Worm (Caenorhabditis elegans) whole organism, L4 larva: ENCODE results near the gene Y116F11A.6.

Experiments used
- D1046.2 ChIP-seq: fragments of 200-800 bp; sonication (Bioruptor generic); IDR thresholded peaks from 2 replicates; pipeline ENCODE4 v1.3.6; 2022; ENCODE audit warnings: missing genetic modification characterization, missing compliant biosample characterization
- ZK546.5 ChIP-seq, 2 experiments: sonication (generic microtip); optimal IDR thresholded peaks; 2 replicates each; lab custom pipeline; 2017; ENCODE audit warnings: missing biosample characterization in 2 of 2, missing genetic modification characterization in 2 of 2
- ceh-44 ChIP-seq: fragments of 200-800 bp; sonication (Bioruptor generic); IDR thresholded peaks from 2 replicates; pipeline ENCODE4 v1.3.6; 2022; ENCODE audit warnings: missing genetic modification reagents, missing genetic modification characterization, missing compliant biosample characterization
- dmd-9 ChIP-seq: fragments of 200-800 bp; sonication (Bioruptor generic); IDR thresholded peaks from 2 replicates; pipeline ENCODE4 v1.3.6; 2022; ENCODE audit warnings: missing genetic modification reagents, missing genetic modification characterization, missing compliant biosample characterization
- fos-1 ChIP-seq: fragments of 150-350 bp; optimal IDR thresholded peaks from 2 replicates; lab custom pipeline; 2014; ENCODE audit warnings: missing biosample characterization, missing genetic modification characterization
- lin-39 ChIP-seq: fragments of 150-350 bp; optimal IDR thresholded peaks from 2 replicates; lab custom pipeline; 2014; ENCODE audit warnings: missing biosample characterization, missing genetic modification reagents, missing genetic modification characterization
- mdl-1 ChIP-seq, 2 experiments: fragments of 150-350 bp in 1 of 2; sonication (generic microtip) in 1 of 2; optimal IDR thresholded peaks; 2 replicates each; lab custom pipeline; 2014 to 2017; ENCODE audit warnings: missing biosample characterization in 2 of 2, missing genetic modification characterization in 2 of 2
- mxl-3 ChIP-seq: fragments of 200-800 bp; sonication (Bioruptor generic); optimal IDR thresholded peaks from 2 replicates; lab custom pipeline; 2018; ENCODE audit warnings: mild to moderate bottlenecking, missing genetic modification characterization, missing compliant biosample characterization
- pha-4 ChIP-seq, 2 experiments: fragments of 150-350 bp in 1 of 2; fragments of 200-800 bp in 1 of 2; sonication (Bioruptor generic) in 1 of 2; IDR thresholded peaks in 1 of 2; optimal IDR thresholded peaks in 1 of 2; 2 replicates each; pipeline versions ENCODE4 v1.3.6 to Lab custom; 2014 to 2022; ENCODE audit warnings: missing genetic modification characterization in 2 of 2, missing genetic modification reagents in 2 of 2, missing biosample characterization in 1 of 2, missing compliant biosample characterization in 1 of 2
- tra-1 ChIP-seq: fragments of 200-800 bp; sonication (Bioruptor generic); IDR thresholded peaks from 2 replicates; pipeline ENCODE4 v1.3.6; 2022; ENCODE audit warnings: missing genetic modification reagents, missing genetic modification characterization, missing compliant biosample characterization
- unc-62 ChIP-seq, 3 experiments: fragments of 150-350 bp in 1 of 3; sonication (generic microtip); optimal IDR thresholded peaks in 2 of 3; peaks in 1 of 3; 1 replicate in 1 of 3; 2 replicates in 2 of 3; lab custom pipeline; 2014 to 2017; ENCODE audit warnings: missing biosample characterization in 3 of 3, missing genetic modification characterization in 3 of 3, missing genetic modification reagents in 3 of 3, missing genotype in 1 of 3

- TF ChIP-seq ZK546.5 (tag; optimal IDR thresholded peaks at IDR 0.05; lab: Kevin White, UChicago) (no peak), dmd-9 (no peak), pha-4 (GFP tag; IDR thresholded peaks at IDR 0.05; lab: Robert Waterston, UW) (no peak), pha-4 (tag; optimal IDR thresholded peaks at IDR 0.05; lab: Kevin White, UChicago) (no peak), mxl-3 (GFP tag; lab: Kevin White, UChicago) (no peak), fos-1 (tag; lab: Kevin White, UChicago) (no peak), tra-1 (GFP tag; lab: Robert Waterston, UW) (no peak), mdl-1 (tag; optimal IDR thresholded peaks at IDR 0.05; lab: Kevin White, UChicago) (no peak), D1046.2 (GFP tag; lab: Robert Waterston, UW) (no peak), ceh-44 (GFP tag; lab: Robert Waterston, UW) (no peak), unc-62 (GFP tag; optimal IDR thresholded peaks at IDR 0.05 in 1 of 2; lab: Kevin White, UChicago) (no peak), unc-62 (tag; optimal IDR thresholded peaks at IDR 0.05; lab: Kevin White, UChicago) (no peak), lin-39 (tag; lab: Kevin White, UChicago) (no peak)
Observed at ce11 chrV:19708849-19709248, 10.5 kb upstream of the Y116F11A.6 start, which contains the start of gene srv-3.
